Fruit fly (Drosophila melanogaster) whole organism, embryonic: ENCODE data around the gene DENR.

Experiments used
- CG1024 ChIP-seq: fragments of 200-800 bp; sonication (Bioruptor generic); IDR thresholded peaks from 2 replicates; pipeline ENCODE4 v1.3.6; 2022; ENCODE audit warnings: missing biosample characterization, missing genetic modification characterization
- CG3407 ChIP-seq: fragments of 200-800 bp; sonication (Bioruptor generic); optimal IDR thresholded peaks from 2 replicates; lab custom pipeline; 2018; ENCODE audit warnings: missing biosample characterization, mild to moderate bottlenecking, missing genetic modification characterization
- CG8924 ChIP-seq: fragments of 200-800 bp; optimal IDR thresholded peaks from 3 replicates; lab custom pipeline; 2019; ENCODE audit warnings: missing biosample characterization, mild to moderate bottlenecking, missing genetic modification characterization, moderate library complexity
- Hand ChIP-seq: fragments of 200-800 bp; sonication (Bioruptor generic); optimal IDR thresholded peaks from 2 replicates; lab custom pipeline; 2017; ENCODE audit warnings: mild to moderate bottlenecking, missing biosample characterization, missing genetic modification reagents, missing genetic modification characterization
- NC2α ChIP-seq: fragments of 200-800 bp; sonication (Bioruptor generic); optimal IDR thresholded peaks from 2 replicates; lab custom pipeline; 2016; ENCODE audit warnings: missing biosample characterization, missing genetic modification characterization
- Nf-YA ChIP-seq: fragments of 200-800 bp; sonication (Bioruptor generic); IDR thresholded peaks from 2 replicates; pipeline ENCODE4 v1.3.6; 2022; ENCODE audit warnings: missing biosample characterization, missing genetic modification characterization
- amos ChIP-seq: fragments of 200-800 bp; sonication (Bioruptor generic); IDR thresholded peaks from 2 replicates; pipeline ENCODE4 v1.3.6; 2022; ENCODE audit warnings: missing biosample characterization, missing genetic modification characterization; ENCODE audit not compliant: partially characterized antibody
- ato ChIP-seq: fragments of 200-800 bp; sonication (Bioruptor generic); IDR thresholded peaks from 2 replicates; pipeline ENCODE4 v1.3.6; 2022; ENCODE audit warnings: missing biosample characterization, missing genetic modification characterization; ENCODE audit not compliant: partially characterized antibody
- bigmax ChIP-seq: fragments of 200-800 bp; sonication (Bioruptor generic); optimal IDR thresholded peaks from 2 replicates; lab custom pipeline; 2018; ENCODE audit warnings: missing biosample characterization, mild to moderate bottlenecking, missing genetic modification characterization
- nom ChIP-seq: fragments of 200-800 bp; sonication (Bioruptor generic); optimal IDR thresholded peaks from 2 replicates; lab custom pipeline; 2017; ENCODE audit warnings: missing biosample characterization, missing genetic modification characterization, mild to moderate bottlenecking, moderate library complexity, missing genetic modification reagents
- prd ChIP-seq, 3 experiments: fragments of >200 bp in 2 of 3; fragments of 200-800 bp in 1 of 3; sonication (Bioruptor generic) in 1 of 3; optimal IDR thresholded peaks in 2 of 3; IDR thresholded peaks in 1 of 3; 2 replicates in 2 of 3; 3 replicates in 1 of 3; pipeline versions ENCODE4 v1.3.6 to Lab custom; 2017 to 2022; ENCODE audit warnings: missing biosample characterization in 1 of 3, missing genetic modification characterization in 1 of 3
- zfh2 ChIP-seq: fragments of 200-800 bp; sonication (Bioruptor generic); optimal IDR thresholded peaks from 2 replicates; lab custom pipeline; 2016; ENCODE audit warnings: missing biosample characterization, missing genetic modification characterization

DNA sequence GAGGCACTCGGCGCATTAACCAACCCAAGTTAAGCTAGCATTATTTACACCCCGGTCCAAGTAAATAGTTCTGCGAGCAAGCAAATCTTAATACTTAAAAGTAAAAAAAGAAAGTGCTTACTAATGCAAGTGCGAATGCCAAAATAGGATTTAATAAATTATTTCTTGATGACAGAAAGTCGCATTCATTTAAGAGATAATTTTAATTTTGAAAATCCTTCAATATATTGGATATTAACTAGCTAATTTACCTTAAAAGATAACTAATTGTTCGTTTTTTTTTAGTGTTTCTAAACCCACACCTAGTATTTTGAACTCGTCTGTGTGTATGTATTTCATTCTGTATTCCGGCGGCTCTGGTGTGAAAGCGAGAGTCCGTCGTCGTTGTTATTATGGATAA lies 31.6 kb downstream of the DENR start:
- TF ChIP-seq amos (no peak), zfh2 (GFP tag; lab: Kevin White, UChicago) (no peak), CG3407 (GFP tag; lab: Kevin White, UChicago) (peak; percentile 22), Nf-YA (GFP tag; lab: Robert Waterston, UW) (no peak), nom (GFP tag; lab: Kevin White, UChicago) (no peak), CG1024 (GFP tag; lab: Robert Waterston, UW) (no peak), NC2α (GFP tag; lab: Kevin White, UChicago) (no peak), Hand (GFP tag; lab: Kevin White, UChicago) (no peak), ato (GFP tag; lab: Robert Waterston, UW) (no peak), bigmax (GFP tag; lab: Kevin White, UChicago) (no peak), prd (optimal IDR thresholded peaks at IDR 0.05; lab: Kevin White, UChicago) (no peak), prd (GFP tag; IDR thresholded peaks at IDR 0.05; lab: Robert Waterston, UW) (peak; percentile 42; the same call in 2 of the 3 replicates), CG8924 (tag; lab: Kevin White, UChicago) (peak; percentile 43)
